Worm (Caenorhabditis elegans): ENCODE results near the gene C45B11.8.

C45B11.8 gene

DNA sequence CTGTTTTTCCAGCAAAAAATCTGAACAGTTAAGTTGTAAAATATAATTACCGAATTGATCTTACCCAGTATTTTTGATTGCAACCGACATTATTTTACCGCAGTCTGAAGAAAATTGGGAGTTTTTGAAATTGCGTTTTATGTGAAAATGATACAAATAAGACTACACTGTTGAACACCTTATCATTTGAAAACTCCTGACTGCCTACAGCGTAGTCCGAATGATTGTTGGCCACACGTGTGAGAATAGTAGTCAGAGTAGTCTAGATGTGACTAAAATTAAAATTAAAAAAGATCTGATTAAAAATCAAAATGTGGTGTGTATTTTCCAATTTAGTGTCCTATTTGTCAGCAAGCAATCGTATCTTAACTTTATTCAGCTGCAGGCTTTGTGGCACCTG lies 6.2 kb downstream of the C45B11.8 start, which contains the start of gene dhs-18:
dhs-18 (minus strand) TSS at position 104 of the 400 bp plus-strand sequence.
- TF ChIP-seq nhr-6 (tag; optimal IDR thresholded peaks at IDR 0.05) (no peak), lin-15B (tag; optimal IDR thresholded peaks at IDR 0.05) (no peak), T20F7.1 (GFP tag; optimal IDR thresholded peaks at IDR 0.05) (no peak), nhr-102 (tag; optimal IDR thresholded peaks at IDR 0.05) (no peak), nhr-48 (tag; optimal IDR thresholded peaks at IDR 0.05) (no peak), cey-2 (tag; optimal IDR thresholded peaks at IDR 0.05; ENCODE audit: borderline replicate concordance, insufficient read depth) (no peak), madf-9 (GFP tag; conservative IDR thresholded peaks at IDR 0.05) (no peak), snpc-4 (tag; optimal IDR thresholded peaks at IDR 0.05) (no peak), spr-1 (tag; optimal IDR thresholded peaks at IDR 0.05) (no peak), set-16 (GFP tag; IDR thresholded peaks at IDR 0.05) (no peak), T26A8.4 (GFP tag; IDR thresholded peaks at IDR 0.05) (no peak), ZK337.2 (GFP tag; IDR thresholded peaks at IDR 0.05) (no peak), hif-1 (tag; optimal IDR thresholded peaks at IDR 0.05) (no peak), ces-1 (GFP tag; optimal IDR thresholded peaks at IDR 0.05) (no peak), Y48G9A.11 (GFP tag; IDR thresholded peaks at IDR 0.05) (no peak), hlh-30 (tag; optimal IDR thresholded peaks at IDR 0.05; ENCODE audit: insufficient read depth) (peak; percentile 23), dmd-6 (GFP tag; IDR thresholded peaks at IDR 0.05) (peak; percentile 46), Y75B8A.6 (GFP tag; IDR thresholded peaks at IDR 0.05) (no peak), F26F4.8 (GFP tag; conservative IDR thresholded peaks at IDR 0.05) (no peak), ZK546.5 (tag; optimal IDR thresholded peaks at IDR 0.05) (no peak), Y105C5A.15 (GFP tag; IDR thresholded peaks at IDR 0.05) (no peak), nhr-77 (tag; optimal IDR thresholded peaks at IDR 0.05) (peak; percentile 67), nhr-28 (tag; optimal IDR thresholded peaks at IDR 0.05) (peak; percentile 96), F37D6.2 (tag; optimal IDR thresholded peaks at IDR 0.05) (no peak), gei-8 (GFP tag; optimal IDR thresholded peaks at IDR 0.05) (no peak), saeg-2 (GFP tag; IDR thresholded peaks at IDR 0.05) (no peak), daf-12 (tag; optimal IDR thresholded peaks at IDR 0.05) (no peak), hlh-11 (tag; optimal IDR thresholded peaks at IDR 0.05) (peak; percentile 11), php-3 (GFP tag; IDR thresholded peaks at IDR 0.05) (no peak), skn-1 (tag; optimal IDR thresholded peaks at IDR 0.05) (no peak), fos-1 (tag; optimal IDR thresholded peaks at IDR 0.05) (no peak), dmd-9 (GFP tag; IDR thresholded peaks at IDR 0.05) (no peak), lin-38 (GFP tag; IDR thresholded peaks at IDR 0.05) (no peak), F10B5.3 (tag; optimal IDR thresholded peaks at IDR 0.05) (no peak), unc-62 (GFP tag; optimal IDR thresholded peaks at IDR 0.05 in 1 of 2) (peak in 1 of 2 experiments; percentile 66), unc-62 (tag; optimal IDR thresholded peaks at IDR 0.05) (no peak), ctbp-1 (GFP tag; IDR thresholded peaks at IDR 0.05) (no peak), F49E8.2 (tag; optimal IDR thresholded peaks at IDR 0.05; ENCODE audit: borderline replicate concordance) (no peak), ztf-7 (tag; optimal IDR thresholded peaks at IDR 0.05) (no peak), unc-130 (GFP tag; optimal IDR thresholded peaks at IDR 0.05) (no peak), rbr-2 (tag; optimal IDR thresholded peaks at IDR 0.05) (no peak), fkh-10 (GFP tag; optimal IDR thresholded peaks at IDR 0.05) (no peak), mep-1 (tag; optimal IDR thresholded peaks at IDR 0.05) (no peak), nhr-41 (GFP tag; IDR thresholded peaks at IDR 0.05) (no peak), sdz-12 (GFP tag; optimal IDR thresholded peaks at IDR 0.05) (no peak), arid-1 (GFP tag; conservative IDR thresholded peaks at IDR 0.05) (no peak), nhr-111 (GFP tag; optimal IDR thresholded peaks at IDR 0.05) (no peak), nhr-42 (GFP tag; IDR thresholded peaks at IDR 0.05) (no peak), daf-8 (GFP tag; IDR thresholded peaks at IDR 0.05) (no peak), ceh-62 (tag; optimal IDR thresholded peaks at IDR 0.05) (no peak), aha-1 (tag) (no peak), dmd-8 (GFP tag; IDR thresholded peaks at IDR 0.05) (no peak), ceh-32 (tag; optimal IDR thresholded peaks at IDR 0.05; ENCODE audit: poor library complexity) (no peak)
